Worm (Caenorhabditis elegans): Measurements from ENCODE around the gene utp-20.

ce11 chrII:6598050-6598449 is 61.9 kb downstream of the utp-20 start, which contains the start of gene dnj-8:
- no peak for TF ChIP-seq T22C8.4 (GFP tag; IDR thresholded peaks at IDR 0.05)
- no peak for TF ChIP-seq ref-1 (GFP tag; conservative IDR thresholded peaks at IDR 0.05)

Measured in whole organism, midembryonic.